Fruit fly (Drosophila melanogaster) whole organism, embryonic: ENCODE measurements around the gene ppk11.

ENCODE experiments used
- Antp ChIP-seq: fragments of 200-800 bp; sonication (Bioruptor generic); optimal IDR thresholded peaks from 3 replicates; lab custom pipeline; 2016; ENCODE audit warnings: missing biosample characterization, missing genetic modification characterization
- CG10366 ChIP-seq: fragments of 200-800 bp; sonication (Bioruptor generic); IDR thresholded peaks from 2 replicates; pipeline ENCODE4 v1.3.6; 2022; ENCODE audit warnings: missing biosample characterization, missing genetic modification characterization
- CG10979 ChIP-seq: fragments of 200-800 bp; sonication (Bioruptor generic); optimal IDR thresholded peaks from 2 replicates; lab custom pipeline; 2018; ENCODE audit warnings: missing biosample characterization, mild to moderate bottlenecking, missing genetic modification characterization, moderate library complexity
- CG12071 ChIP-seq: fragments of 200-800 bp; sonication (Bioruptor generic); optimal IDR thresholded peaks from 3 replicates; lab custom pipeline; 2018; ENCODE audit warnings: missing biosample characterization, mild to moderate bottlenecking, missing genetic modification characterization
- CG12299 ChIP-seq: fragments of 200-800 bp; sonication (Bioruptor generic); optimal IDR thresholded peaks from 2 replicates; lab custom pipeline; 2018; ENCODE audit warnings: missing biosample characterization, mild to moderate bottlenecking, missing genetic modification characterization
- CG17328 ChIP-seq: fragments of 200-800 bp; sonication (Bioruptor generic); IDR thresholded peaks from 2 replicates; pipeline ENCODE4 v1.3.6; 2022; ENCODE audit warnings: missing biosample characterization, missing genetic modification characterization
- CG1832 ChIP-seq: fragments of 200-800 bp; sonication (Bioruptor generic); optimal IDR thresholded peaks from 2 replicates; lab custom pipeline; 2017; ENCODE audit warnings: missing biosample characterization, mild to moderate bottlenecking, missing genetic modification characterization, inconsistent platforms
- CG2129 ChIP-seq: fragments of 200-800 bp; sonication (Bioruptor generic); IDR thresholded peaks from 2 replicates; pipeline ENCODE4 v1.3.6; 2022; ENCODE audit warnings: missing biosample characterization, missing genetic modification characterization; ENCODE audit not compliant: partially characterized antibody
- CG30020 ChIP-seq: fragments of 200-800 bp; optimal IDR thresholded peaks from 2 replicates; lab custom pipeline; 2019; ENCODE audit warnings: missing biosample characterization, mild to moderate bottlenecking, missing genetic modification characterization, moderate library complexity
- CG31224 ChIP-seq: fragments of 200-800 bp; sonication (Bioruptor generic); IDR thresholded peaks from 2 replicates; pipeline ENCODE4 v1.3.6; 2022; ENCODE audit warnings: missing biosample characterization, missing genetic modification characterization
- CG4404 ChIP-seq: fragments of 200-800 bp; sonication (Bioruptor generic); IDR thresholded peaks from 2 replicates; pipeline ENCODE4 v1.3.6; 2022; ENCODE audit warnings: missing biosample characterization, missing genetic modification characterization
- CG5245 ChIP-seq: fragments of 200-800 bp; sonication (Bioruptor generic); optimal IDR thresholded peaks from 3 replicates; lab custom pipeline; 2016; ENCODE audit warnings: missing biosample characterization, missing genetic modification characterization
- CG6854 ChIP-seq: fragments of 200-800 bp; sonication (Bioruptor generic); optimal IDR thresholded peaks from 3 replicates; lab custom pipeline; 2017; ENCODE audit warnings: missing biosample characterization, mild to moderate bottlenecking, missing genetic modification characterization
- CG7928 ChIP-seq: fragments of 200-800 bp; sonication (Bioruptor generic); optimal IDR thresholded peaks from 2 replicates; lab custom pipeline; 2017; ENCODE audit warnings: missing biosample characterization, mild to moderate bottlenecking, missing genetic modification characterization
- CG8290 ChIP-seq, 3 experiments: fragments of 200-800 bp; sonication (Bioruptor generic); optimal IDR thresholded peaks; 2 replicates each; lab custom pipeline; 2016 to 2019; ENCODE audit warnings: missing biosample characterization in 3 of 3, missing genetic modification characterization in 3 of 3, mild to moderate bottlenecking in 2 of 3, moderate library complexity in 1 of 3
- CG8924 ChIP-seq: fragments of 200-800 bp; optimal IDR thresholded peaks from 3 replicates; lab custom pipeline; 2019; ENCODE audit warnings: missing biosample characterization, mild to moderate bottlenecking, missing genetic modification characterization, moderate library complexity
- CG9609 ChIP-seq: fragments of 200-800 bp; sonication (Bioruptor generic); optimal IDR thresholded peaks from 3 replicates; lab custom pipeline; 2016; ENCODE audit warnings: missing biosample characterization, missing genetic modification characterization
- CG9817 ChIP-seq: fragments of 200-800 bp; sonication (Bioruptor generic); optimal IDR thresholded peaks from 2 replicates; lab custom pipeline; 2018; ENCODE audit warnings: missing biosample characterization, mild to moderate bottlenecking, missing genetic modification characterization, moderate library complexity
- CHES-1-like ChIP-seq: fragments of 200-800 bp; sonication (Bioruptor generic); optimal IDR thresholded peaks from 2 replicates; lab custom pipeline; 2016; ENCODE audit warnings: missing biosample characterization, missing genetic modification characterization
- Elba2 ChIP-seq: fragments of 200-800 bp; sonication (Bioruptor generic); optimal IDR thresholded peaks from 3 replicates; lab custom pipeline; 2016; ENCODE audit warnings: missing biosample characterization, missing genetic modification characterization
- Mes4 ChIP-seq: fragments of 200-800 bp; sonication (Bioruptor generic); optimal IDR thresholded peaks from 2 replicates; lab custom pipeline; 2016; ENCODE audit warnings: missing biosample characterization, missing genetic modification characterization
- NFAT ChIP-seq: fragments of 200-800 bp; sonication (Bioruptor generic); IDR thresholded peaks from 2 replicates; pipeline ENCODE4 v1.3.6; 2022; ENCODE audit warnings: missing biosample characterization, missing genetic modification characterization
- Optix ChIP-seq: fragments of 200-800 bp; sonication (Bioruptor generic); IDR thresholded peaks from 3 replicates; pipeline ENCODE4 v1.3.6; 2022; ENCODE audit warnings: missing biosample characterization, missing genetic modification characterization
- Scr ChIP-seq: fragments of 200-800 bp; sonication (Bioruptor generic); IDR thresholded peaks from 2 replicates; pipeline ENCODE4 v1.3.6; 2022; ENCODE audit warnings: missing biosample characterization, missing genetic modification characterization; ENCODE audit not compliant: partially characterized antibody
- TFAM ChIP-seq: fragments of 200-800 bp; sonication (Bioruptor generic); optimal IDR thresholded peaks from 2 replicates; lab custom pipeline; 2017; ENCODE audit warnings: missing biosample characterization, missing genetic modification characterization, inconsistent platforms
- Taf1 ChIP-seq: fragments of 200-800 bp; sonication (Bioruptor generic); IDR thresholded peaks from 2 replicates; pipeline ENCODE4 v1.3.6; 2022; ENCODE audit warnings: missing biosample characterization, missing genetic modification characterization
- ash1 ChIP-seq: fragments of 200-800 bp; sonication (Bioruptor generic); optimal IDR thresholded peaks from 2 replicates; lab custom pipeline; 2018; ENCODE audit warnings: missing biosample characterization, mild to moderate bottlenecking, missing genetic modification characterization
- dmrt11E ChIP-seq: fragments of 200-800 bp; sonication (Bioruptor generic); optimal IDR thresholded peaks from 3 replicates; lab custom pipeline; 2018; ENCODE audit warnings: missing biosample characterization, mild to moderate bottlenecking, missing genetic modification characterization, moderate library complexity
- fd102C ChIP-seq: fragments of 200-800 bp; sonication (Bioruptor generic); optimal IDR thresholded peaks from 2 replicates; lab custom pipeline; 2018; ENCODE audit warnings: missing biosample characterization, mild to moderate bottlenecking, missing genetic modification characterization, moderate library complexity
- fu2 ChIP-seq: fragments of 200-800 bp; sonication (Bioruptor generic); optimal IDR thresholded peaks from 2 replicates; lab custom pipeline; 2016; ENCODE audit warnings: missing biosample characterization, missing genetic modification characterization
- inv ChIP-seq: fragments of 200-800 bp; sonication (Bioruptor generic); IDR thresholded peaks from 2 replicates; pipeline ENCODE4 v1.3.6; 2022; ENCODE audit warnings: missing biosample characterization, missing genetic modification characterization; ENCODE audit not compliant: partially characterized antibody
- jigr1 ChIP-seq: fragments of 200-800 bp; sonication (Bioruptor generic); IDR thresholded peaks from 3 replicates; pipeline ENCODE4 v1.3.6; 2022; ENCODE audit warnings: missing biosample characterization, missing genetic modification characterization
- jing ChIP-seq: fragments of 200-800 bp; sonication (Bioruptor generic); optimal IDR thresholded peaks from 2 replicates; lab custom pipeline; 2018; ENCODE audit warnings: missing biosample characterization, mild to moderate bottlenecking, missing genetic modification characterization
- jumu ChIP-seq: fragments of 200-800 bp; sonication (Bioruptor generic); optimal IDR thresholded peaks from 3 replicates; lab custom pipeline; 2016; ENCODE audit warnings: missing biosample characterization, missing genetic modification characterization
- ken ChIP-seq: fragments of 200-800 bp; sonication (Bioruptor generic); IDR thresholded peaks from 3 replicates; pipeline ENCODE4 v1.3.6; 2022; ENCODE audit warnings: missing biosample characterization, missing genetic modification characterization
- lab ChIP-seq: fragments of 200-800 bp; sonication (Bioruptor generic); optimal IDR thresholded peaks from 3 replicates; lab custom pipeline; 2017; ENCODE audit warnings: missing biosample characterization, missing genetic modification characterization, mild to moderate bottlenecking, moderate library complexity, missing genetic modification reagents
- maf-S ChIP-seq: fragments of 200-800 bp; sonication (Bioruptor generic); optimal IDR thresholded peaks from 2 replicates; lab custom pipeline; 2016; ENCODE audit warnings: missing biosample characterization, missing genetic modification characterization
- nerfin-1 ChIP-seq: fragments of 200-800 bp; sonication (Bioruptor generic); optimal IDR thresholded peaks from 3 replicates; lab custom pipeline; 2019; ENCODE audit warnings: missing biosample characterization, mild to moderate bottlenecking, missing genetic modification characterization, moderate library complexity
- nerfin-2 ChIP-seq: fragments of 200-800 bp; sonication (Bioruptor generic); IDR thresholded peaks from 2 replicates; pipeline ENCODE4 v1.3.6; 2022; ENCODE audit warnings: missing biosample characterization, missing genetic modification characterization; ENCODE audit not compliant: partially characterized antibody
- otp ChIP-seq: fragments of 200-800 bp; sonication (Bioruptor generic); IDR thresholded peaks from 3 replicates; pipeline ENCODE4, ENCODE4 v1.3.6; 2022; ENCODE audit warnings: missing biosample characterization, missing genetic modification characterization
- peb ChIP-seq: fragments of 200-800 bp; sonication (Bioruptor generic); IDR thresholded peaks from 2 replicates; pipeline ENCODE4 v1.3.6; 2022; ENCODE audit warnings: missing biosample characterization, missing genetic modification characterization
- pros ChIP-seq: fragments of 200-800 bp; sonication (Bioruptor generic); optimal IDR thresholded peaks from 3 replicates; lab custom pipeline; 2019; ENCODE audit warnings: missing biosample characterization, mild to moderate bottlenecking, missing genetic modification characterization, moderate library complexity
- sens ChIP-seq: fragments of 200-800 bp; sonication (Bioruptor generic); peaks from one replicate; lab custom pipeline; 2016; ENCODE audit warnings: missing biosample characterization, missing genetic modification characterization
- slou ChIP-seq: fragments of 200-800 bp; sonication (Bioruptor generic); optimal IDR thresholded peaks from 3 replicates; lab custom pipeline; 2016; ENCODE audit warnings: missing biosample characterization, missing genetic modification characterization
- sqz ChIP-seq: fragments of 200-800 bp; sonication (Bioruptor generic); optimal IDR thresholded peaks from 3 replicates; lab custom pipeline; 2018; ENCODE audit warnings: missing biosample characterization, mild to moderate bottlenecking, missing genetic modification characterization
- sug ChIP-seq: fragments of 200-800 bp; optimal IDR thresholded peaks from 2 replicates; lab custom pipeline; 2019; ENCODE audit warnings: missing biosample characterization, mild to moderate bottlenecking, missing genetic modification characterization, moderate library complexity
- unc-4 ChIP-seq: fragments of 200-800 bp; sonication (Bioruptor generic); IDR thresholded peaks from 2 replicates; pipeline ENCODE4 v1.3.6; 2022; ENCODE audit warnings: missing biosample characterization, missing genetic modification characterization; ENCODE audit not compliant: partially characterized antibody
- unpg ChIP-seq: fragments of 200-800 bp; sonication (Bioruptor generic); optimal IDR thresholded peaks from 3 replicates; lab custom pipeline; 2018; ENCODE audit warnings: missing biosample characterization, mild to moderate bottlenecking, missing genetic modification characterization, moderate library complexity

The ppk11 gene

dm6 chr2L:9757990-9758814 is 16.6 kb downstream of the ppk11 start, which contains the start of gene zf30C:
TSS of gene zf30C (plus strand) at chr2L:9758342.
- TF ChIP-seq lab (GFP tag; lab: Kevin White, UChicago) (peak; percentile 85), sens (GFP tag; lab: Kevin White, UChicago) (peak; percentile 97), jing (GFP tag; lab: Kevin White, UChicago) (peak; percentile 50), ash1 (GFP tag; lab: Kevin White, UChicago) (no peak), TFAM (GFP tag; lab: Kevin White, UChicago) (no peak), Elba2 (GFP tag; lab: Kevin White, UChicago) (peak; percentile 10), otp (GFP tag; lab: Robert Waterston, UW) (peak; percentile 84), fd102C (GFP tag; lab: Kevin White, UChicago) (no peak), CG7928 (peak; percentile 95), unpg (GFP tag; lab: Kevin White, UChicago) (peak; percentile 81), CG12071 (GFP tag; lab: Kevin White, UChicago) (peak; percentile 61), Optix (GFP tag; lab: Robert Waterston, UW) (peak; percentile 80), slou (GFP tag; lab: Kevin White, UChicago) (peak; percentile 86), CG9609 (peak; percentile 94), maf-S (GFP tag; lab: Kevin White, UChicago) (peak; percentile 88), CG9817 (peak; percentile 85), CG5245 (GFP tag; lab: Kevin White, UChicago) (peak; percentile 88), CG1832 (GFP tag; lab: Kevin White, UChicago) (no peak), nerfin-2 (GFP tag; lab: Robert Waterston, UW) (0 out of 2 replicates have a peak, but pooled peaks have one; percentile 30), CG8924 (tag; lab: Kevin White, UChicago) (peak; percentile 70), CG2129 (GFP tag; lab: Robert Waterston, UW) (no peak), dmrt11E (tag; lab: Kevin White, UChicago) (peak; percentile 47), inv (GFP tag; lab: Robert Waterston, UW) (peak; percentile 58; the same call in 1 of the 2 replicates), CG31224 (GFP tag; lab: Robert Waterston, UW) (peak; percentile 75), ken (GFP tag; lab: Robert Waterston, UW) (peak; percentile 90), CG10366 (GFP tag; lab: Robert Waterston, UW) (peak; percentile 82), jigr1 (GFP tag; lab: Robert Waterston, UW) (peak; percentile 74; the same call in 1 of the 3 replicates), nerfin-1 (tag; lab: Kevin White, UChicago) (no peak), Scr (GFP tag; lab: Robert Waterston, UW) (peak; percentile 51), CG10979 (peak; percentile 54), fu2 (peak; percentile 89), Taf1 (GFP tag; lab: Robert Waterston, UW) (peak; percentile 64), jumu (GFP tag; lab: Kevin White, UChicago) (peak; percentile 91), NFAT (peak; percentile 91), CG8290 (GFP tag; optimal IDR thresholded peaks at IDR 0.05; lab: Kevin White, UChicago) (peak; percentile 17), CG8290 (tag; optimal IDR thresholded peaks at IDR 0.05; lab: Kevin White, UChicago) (peak in 1 of 2 experiments; percentile 74), CHES-1-like (GFP tag; lab: Kevin White, UChicago) (peak; percentile 93), peb (GFP tag; lab: Robert Waterston, UW) (peak; percentile 52; the same call in 1 of the 2 replicates), CG30020 (peak; percentile 37), sqz (GFP tag; lab: Kevin White, UChicago) (no peak), Antp (peak; percentile 95), CG6854 (GFP tag; lab: Kevin White, UChicago) (peak; percentile 26), CG17328 (GFP tag; lab: Robert Waterston, UW) (peak; percentile 84), unc-4 (GFP tag; lab: Robert Waterston, UW) (peak; percentile 41), sug (tag; lab: Kevin White, UChicago) (peak; percentile 87), CG4404 (GFP tag; lab: Robert Waterston, UW) (peak; percentile 80), pros (GFP tag; lab: Kevin White, UChicago) (no peak), CG12299 (tag; lab: Kevin White, UChicago) (peak; percentile 72), Mes4 (GFP tag; lab: Kevin White, UChicago) (peak; percentile 82)
